Comparison of ENCODE assay signal across 1 fruit fly cellular context in genomic region chr2L:14410331-14410730, dm6.
A peak's percentile ranks its signal among the peaks of the same experiment; 100 is the strongest.
TF ChIP-seq lines count a peak whose summit lies in the region.

No protein-coding gene starts in this region.

TF ChIP-seq in whole organism, embryonic, 481 proteins besides CTCF, POLR2A, EP300 and RAD21 (continued from another document and continues in another):
- TF ChIP-seq Opbp (GFP tag; IDR thresholded peaks at IDR 0.05; lab: Robert Waterston, UW; ENCODE audit: partially characterized antibody): no peak
- no peak for TF ChIP-seq sc (optimal IDR thresholded peaks at IDR 0.05; lab: Kevin White, UChicago)
- TF ChIP-seq sc (GFP tag; optimal IDR thresholded peaks at IDR 0.05; lab: Kevin White, UChicago): no peak
- no peak for TF ChIP-seq CG34224 (GFP tag; IDR thresholded peaks at IDR 0.05; lab: Robert Waterston, UW; ENCODE audit: partially characterized antibody)
- no peak for TF ChIP-seq BEAF-32 (GFP tag; optimal IDR thresholded peaks at IDR 0.05; lab: Kevin White, UChicago)
- no peak for TF ChIP-seq CG9609 (GFP tag; optimal IDR thresholded peaks at IDR 0.05; lab: Kevin White, UChicago)
- peak; percentile 18; the same call in 1 of the 2 replicates for TF ChIP-seq CG13287 (GFP tag; IDR thresholded peaks at IDR 0.05; lab: Robert Waterston, UW; ENCODE audit: partially characterized antibody)
- no peak for TF ChIP-seq Chrac-16 (GFP tag; optimal IDR thresholded peaks at IDR 0.05; lab: Kevin White, UChicago)
- TF ChIP-seq CG6683 (GFP tag; optimal IDR thresholded peaks at IDR 0.05; lab: Kevin White, UChicago): no peak
- TF ChIP-seq luna (GFP tag; optimal IDR thresholded peaks at IDR 0.05; lab: Kevin White, UChicago): no peak
- no peak for TF ChIP-seq gt (GFP tag; IDR thresholded peaks at IDR 0.05; lab: Robert Waterston, UW)
- peak; percentile 67 for TF ChIP-seq oc (tag; optimal IDR thresholded peaks at IDR 0.05; lab: Kevin White, UChicago)
- no peak for TF ChIP-seq Mad (GFP tag; optimal IDR thresholded peaks at IDR 0.05; lab: Kevin White, UChicago)
- no peak for TF ChIP-seq trem (tag; optimal IDR thresholded peaks at IDR 0.05; lab: Kevin White, UChicago)
- no peak for TF ChIP-seq CG5245 (GFP tag; optimal IDR thresholded peaks at IDR 0.05; lab: Kevin White, UChicago)
- TF ChIP-seq slbo (GFP tag; IDR thresholded peaks at IDR 0.05; lab: Robert Waterston, UW): no peak
- no peak for TF ChIP-seq slp2 (GFP tag; optimal IDR thresholded peaks at IDR 0.05; lab: Kevin White, UChicago)
- no peak for TF ChIP-seq Hand (GFP tag; optimal IDR thresholded peaks at IDR 0.05; lab: Kevin White, UChicago)
- TF ChIP-seq CG31388 (GFP tag; optimal IDR thresholded peaks at IDR 0.05; lab: Kevin White, UChicago): no peak
- no peak for TF ChIP-seq CG13775 (GFP tag; optimal IDR thresholded peaks at IDR 0.05; lab: Kevin White, UChicago)
- TF ChIP-seq Nf-YC (tag; optimal IDR thresholded peaks at IDR 0.05; lab: Kevin White, UChicago): peak; percentile 99
- TF ChIP-seq CG12299 (tag; optimal IDR thresholded peaks at IDR 0.05; lab: Kevin White, UChicago): no peak
- no peak for TF ChIP-seq CG4617 (GFP tag; optimal IDR thresholded peaks at IDR 0.05; lab: Kevin White, UChicago; ENCODE audit: borderline replicate concordance)
- TF ChIP-seq tll (GFP tag; optimal IDR thresholded peaks at IDR 0.05; lab: Kevin White, UChicago): no peak
- TF ChIP-seq CG17568 (GFP tag; optimal IDR thresholded peaks at IDR 0.05; lab: Kevin White, UChicago): no peak
- TF ChIP-seq pita (GFP tag; optimal IDR thresholded peaks at IDR 0.05; lab: Kevin White, UChicago): no peak
- no peak for TF ChIP-seq ro (GFP tag; IDR thresholded peaks at IDR 0.05; lab: Robert Waterston, UW)
- no peak for TF ChIP-seq CG1832 (GFP tag; optimal IDR thresholded peaks at IDR 0.05; lab: Kevin White, UChicago)
- TF ChIP-seq CG11456 (GFP tag; IDR thresholded peaks at IDR 0.05; lab: Robert Waterston, UW): no peak
- TF ChIP-seq pros (GFP tag; optimal IDR thresholded peaks at IDR 0.05; lab: Kevin White, UChicago): no peak
- TF ChIP-seq CG6272 (GFP tag; IDR thresholded peaks at IDR 0.05; lab: Robert Waterston, UW): no peak
- peak; percentile 29 for TF ChIP-seq CG31365 (tag; optimal IDR thresholded peaks at IDR 0.05; lab: Kevin White, UChicago)
- TF ChIP-seq Spps (tag; optimal IDR thresholded peaks at IDR 0.05; lab: Kevin White, UChicago): no peak
- no peak for TF ChIP-seq CG42726 (GFP tag; IDR thresholded peaks at IDR 0.05; lab: Robert Waterston, UW; ENCODE audit: partially characterized antibody)
- no peak for TF ChIP-seq Camta (GFP tag; optimal IDR thresholded peaks at IDR 0.05; lab: Kevin White, UChicago)
- 0 out of 2 replicates have a peak, but pooled peaks have one; percentile 34 for TF ChIP-seq crol (GFP tag; IDR thresholded peaks at IDR 0.05; lab: Robert Waterston, UW)
- TF ChIP-seq nom (GFP tag; optimal IDR thresholded peaks at IDR 0.05; lab: Kevin White, UChicago): peak; percentile 11
- no peak for TF ChIP-seq ind (GFP tag; optimal IDR thresholded peaks at IDR 0.05; lab: Kevin White, UChicago)
- no peak for TF ChIP-seq prd (optimal IDR thresholded peaks at IDR 0.05; lab: Kevin White, UChicago)
- no peak for TF ChIP-seq prd (GFP tag; IDR thresholded peaks at IDR 0.05; lab: Robert Waterston, UW)
- TF ChIP-seq Abd-B (GFP tag; optimal IDR thresholded peaks at IDR 0.05; lab: Kevin White, UChicago): peak; percentile 31
- TF ChIP-seq stwl (tag; optimal IDR thresholded peaks at IDR 0.05; lab: Kevin White, UChicago): peak; percentile 37
- TF ChIP-seq CG7745 (tag; optimal IDR thresholded peaks at IDR 0.05; lab: Kevin White, UChicago): no peak
- TF ChIP-seq pfk (GFP tag; optimal IDR thresholded peaks at IDR 0.05; lab: Kevin White, UChicago): no peak
- TF ChIP-seq CG9797 (GFP tag; optimal IDR thresholded peaks at IDR 0.05; lab: Kevin White, UChicago): no peak
- peak; percentile 78 for TF ChIP-seq Adf1 (GFP tag; IDR thresholded peaks at IDR 0.05; lab: Robert Waterston, UW)
- no peak for TF ChIP-seq bowl (GFP tag; IDR thresholded peaks at IDR 0.05; lab: Robert Waterston, UW)
- TF ChIP-seq ERR (GFP tag; optimal IDR thresholded peaks at IDR 0.05; lab: Kevin White, UChicago): no peak
- no peak for TF ChIP-seq CG2875 (GFP tag; optimal IDR thresholded peaks at IDR 0.05; lab: Kevin White, UChicago)
- peak; percentile 55 for TF ChIP-seq CG10543 (GFP tag; optimal IDR thresholded peaks at IDR 0.05; lab: Kevin White, UChicago)
- no peak for TF ChIP-seq CG18476 (GFP tag; optimal IDR thresholded peaks at IDR 0.05; lab: Kevin White, UChicago)
- no peak for TF ChIP-seq CG16779 (GFP tag; IDR thresholded peaks at IDR 0.05; lab: Robert Waterston, UW)
- no peak for TF ChIP-seq aop (GFP tag; IDR thresholded peaks at IDR 0.05; lab: Robert Waterston, UW)
- TF ChIP-seq Sox100B (GFP tag; optimal IDR thresholded peaks at IDR 0.05; lab: Kevin White, UChicago): no peak
- TF ChIP-seq CG5953 (GFP tag; IDR thresholded peaks at IDR 0.05; lab: Robert Waterston, UW): no peak
- no peak for TF ChIP-seq insv (GFP tag; optimal IDR thresholded peaks at IDR 0.05; lab: Kevin White, UChicago)
- TF ChIP-seq CG10267 (tag; optimal IDR thresholded peaks at IDR 0.05; lab: Kevin White, UChicago): no peak
- no peak for TF ChIP-seq Hr3 (GFP tag; optimal IDR thresholded peaks at IDR 0.05; lab: Kevin White, UChicago)
- TF ChIP-seq Ets65A (GFP tag; lab: Kevin White, UChicago): no peak
- no peak for TF ChIP-seq grau (tag; optimal IDR thresholded peaks at IDR 0.05; lab: Kevin White, UChicago)
- peak; percentile 85 for TF ChIP-seq phol (tag; optimal IDR thresholded peaks at IDR 0.05; lab: Kevin White, UChicago)
- TF ChIP-seq kah (GFP tag; optimal IDR thresholded peaks at IDR 0.05; lab: Kevin White, UChicago): peak; percentile 72
- no peak for TF ChIP-seq CG15073 (GFP tag; optimal IDR thresholded peaks at IDR 0.05; lab: Kevin White, UChicago)
- no peak for TF ChIP-seq emc (GFP tag; optimal IDR thresholded peaks at IDR 0.05; lab: Kevin White, UChicago)
- no peak for TF ChIP-seq CG17361 (GFP tag; IDR thresholded peaks at IDR 0.05; lab: Robert Waterston, UW)
- TF ChIP-seq CG12155 (GFP tag; optimal IDR thresholded peaks at IDR 0.05; lab: Kevin White, UChicago): no peak
- no peak for TF ChIP-seq lilli (GFP tag; optimal IDR thresholded peaks at IDR 0.05; lab: Kevin White, UChicago)
- TF ChIP-seq otp (GFP tag; IDR thresholded peaks at IDR 0.05; lab: Robert Waterston, UW): no peak
- TF ChIP-seq NfI (GFP tag; optimal IDR thresholded peaks at IDR 0.05; lab: Kevin White, UChicago): no peak
- no peak for TF ChIP-seq ac (GFP tag; optimal IDR thresholded peaks at IDR 0.05; lab: Kevin White, UChicago)
- TF ChIP-seq CG6654 (GFP tag; optimal IDR thresholded peaks at IDR 0.05; lab: Kevin White, UChicago): no peak
- no peak for TF ChIP-seq CG12236 (GFP tag; optimal IDR thresholded peaks at IDR 0.05; lab: Kevin White, UChicago)
- no peak for TF ChIP-seq NC2β (GFP tag; optimal IDR thresholded peaks at IDR 0.05; lab: Kevin White, UChicago)
- TF ChIP-seq odd (GFP tag; optimal IDR thresholded peaks at IDR 0.05; lab: Kevin White, UChicago): no peak
- TF ChIP-seq HLH3B (GFP tag; IDR thresholded peaks at IDR 0.05; lab: Robert Waterston, UW): no peak
- peak; percentile 11; the same call in 1 of the 2 replicates for TF ChIP-seq CG32767 (GFP tag; IDR thresholded peaks at IDR 0.05; lab: Robert Waterston, UW)
- peak; percentile 32 for TF ChIP-seq gro (GFP tag; optimal IDR thresholded peaks at IDR 0.05; lab: Kevin White, UChicago)
- TF ChIP-seq tgo (GFP tag; IDR thresholded peaks at IDR 0.05; lab: Robert Waterston, UW): no peak
- no peak; the same call in 1 of the 2 replicates for TF ChIP-seq NFAT (GFP tag; IDR thresholded peaks at IDR 0.05; lab: Robert Waterston, UW)
- TF ChIP-seq schlank (tag; optimal IDR thresholded peaks at IDR 0.05; lab: Kevin White, UChicago): no peak
- TF ChIP-seq B-H2 (GFP tag; optimal IDR thresholded peaks at IDR 0.05; lab: Kevin White, UChicago): peak; percentile 73
- TF ChIP-seq CG18011 (GFP tag; optimal IDR thresholded peaks at IDR 0.05; lab: Kevin White, UChicago): no peak
- TF ChIP-seq tap (tag; optimal IDR thresholded peaks at IDR 0.05; lab: Kevin White, UChicago): no peak
- TF ChIP-seq dm (GFP tag; optimal IDR thresholded peaks at IDR 0.05; lab: Kevin White, UChicago): no peak
- no peak for TF ChIP-seq CG7839 (tag; optimal IDR thresholded peaks at IDR 0.05; lab: Kevin White, UChicago)
- no peak for TF ChIP-seq CG9727 (GFP tag; optimal IDR thresholded peaks at IDR 0.05; lab: Kevin White, UChicago)
- no peak for TF ChIP-seq cwo (GFP tag; optimal IDR thresholded peaks at IDR 0.05; lab: Kevin White, UChicago)
- TF ChIP-seq CoRest (tag; optimal IDR thresholded peaks at IDR 0.05; lab: Kevin White, UChicago): peak; percentile 58
- TF ChIP-seq Bgb (GFP tag; IDR thresholded peaks at IDR 0.05; lab: Robert Waterston, UW; ENCODE audit: partially characterized antibody): peak; percentile 10; the same call in 1 of the 2 replicates
- no peak for TF ChIP-seq CG1602 (GFP tag; optimal IDR thresholded peaks at IDR 0.05; lab: Kevin White, UChicago)
- no peak for TF ChIP-seq CG4820 (GFP tag; optimal IDR thresholded peaks at IDR 0.05; lab: Kevin White, UChicago)
- no peak for TF ChIP-seq Sry-δ (GFP tag; optimal IDR thresholded peaks at IDR 0.05; lab: Kevin White, UChicago)
- TF ChIP-seq sim (GFP tag; IDR thresholded peaks at IDR 0.05; lab: Robert Waterston, UW): no peak
- TF ChIP-seq CG4282 (GFP tag; optimal IDR thresholded peaks at IDR 0.05; lab: Kevin White, UChicago): no peak
- no peak for TF ChIP-seq CG14965 (GFP tag; optimal IDR thresholded peaks at IDR 0.05; lab: Kevin White, UChicago; ENCODE audit: borderline replicate concordance)
- TF ChIP-seq CG30403 (GFP tag; optimal IDR thresholded peaks at IDR 0.05; lab: Kevin White, UChicago): no peak
- 0 out of 3 replicates have a peak, but pooled peaks have one; percentile 11 for TF ChIP-seq CG6791 (GFP tag; IDR thresholded peaks at IDR 0.05; lab: Robert Waterston, UW; ENCODE audit: partially characterized antibody)
- no peak for TF ChIP-seq tx (GFP tag; optimal IDR thresholded peaks at IDR 0.05; lab: Kevin White, UChicago)
- no peak for TF ChIP-seq CG9876 (GFP tag; optimal IDR thresholded peaks at IDR 0.05; lab: Kevin White, UChicago)
- no peak for TF ChIP-seq maf-S (GFP tag; optimal IDR thresholded peaks at IDR 0.05; lab: Kevin White, UChicago)
- TF ChIP-seq CG15514 (GFP tag; optimal IDR thresholded peaks at IDR 0.05; lab: Kevin White, UChicago): no peak
- peak; percentile 41 for TF ChIP-seq lab (GFP tag; optimal IDR thresholded peaks at IDR 0.05; lab: Kevin White, UChicago)
- TF ChIP-seq Rx (GFP tag; IDR thresholded peaks at IDR 0.05; lab: Robert Waterston, UW): no peak
- TF ChIP-seq fd64A (GFP tag; optimal IDR thresholded peaks at IDR 0.05; lab: Kevin White, UChicago): peak; percentile 6
- TF ChIP-seq vvl (GFP tag; IDR thresholded peaks at IDR 0.05; lab: Robert Waterston, UW): peak; percentile 71
- no peak for TF ChIP-seq pho (GFP tag; optimal IDR thresholded peaks at IDR 0.05; lab: Kevin White, UChicago)
- TF ChIP-seq CG32532 (GFP tag; IDR thresholded peaks at IDR 0.05; lab: Robert Waterston, UW): peak; percentile 58; the same call in 1 of the 2 replicates
- TF ChIP-seq gcm2 (GFP tag; optimal IDR thresholded peaks at IDR 0.05; lab: Kevin White, UChicago): no peak
- no peak for TF ChIP-seq CG8765 (GFP tag; IDR thresholded peaks at IDR 0.05; lab: Robert Waterston, UW)
- no peak for TF ChIP-seq esg (GFP tag; conservative IDR thresholded peaks at IDR 0.05; lab: Robert Waterston, UW)
- no peak for TF ChIP-seq CG14710 (tag; optimal IDR thresholded peaks at IDR 0.05; lab: Kevin White, UChicago)
- TF ChIP-seq zen (tag; optimal IDR thresholded peaks at IDR 0.05; lab: Kevin White, UChicago): no peak
- TF ChIP-seq Stat92E (GFP tag; optimal IDR thresholded peaks at IDR 0.05; lab: Kevin White, UChicago): no peak
- TF ChIP-seq tna (GFP tag; IDR thresholded peaks at IDR 0.05; lab: Robert Waterston, UW; ENCODE audit: partially characterized antibody): peak; percentile 15; the same call in 1 of the 2 replicates
- TF ChIP-seq CG10209 (GFP tag; optimal IDR thresholded peaks at IDR 0.05; lab: Kevin White, UChicago): no peak
- TF ChIP-seq lov (optimal IDR thresholded peaks at IDR 0.05; lab: Kevin White, UChicago): no peak
- 0 out of 3 replicates have a peak, but pooled peaks have one; percentile 64 for TF ChIP-seq lov (GFP tag; IDR thresholded peaks at IDR 0.05; lab: Robert Waterston, UW)
- TF ChIP-seq ssp (GFP tag; IDR thresholded peaks at IDR 0.05; lab: Robert Waterston, UW): no peak
- TF ChIP-seq grn (GFP tag; optimal IDR thresholded peaks at IDR 0.05; lab: Kevin White, UChicago): no peak
- no peak for TF ChIP-seq CG11723 (GFP tag; optimal IDR thresholded peaks at IDR 0.05; lab: Kevin White, UChicago)
- TF ChIP-seq wdn (GFP tag; IDR thresholded peaks at IDR 0.05; lab: Robert Waterston, UW): no peak
- no peak for TF ChIP-seq CG7372 (GFP tag; IDR thresholded peaks at IDR 0.05; lab: Robert Waterston, UW)
- TF ChIP-seq CG12219 (GFP tag; optimal IDR thresholded peaks at IDR 0.05; lab: Kevin White, UChicago): no peak
- no peak for TF ChIP-seq D19B (GFP tag; optimal IDR thresholded peaks at IDR 0.05; lab: Kevin White, UChicago)
- no peak for TF ChIP-seq Fer3 (tag; optimal IDR thresholded peaks at IDR 0.05; lab: Kevin White, UChicago)
- no peak for TF ChIP-seq al (GFP tag; IDR thresholded peaks at IDR 0.05; lab: Robert Waterston, UW)
- no peak for TF ChIP-seq CG10959 (GFP tag; IDR thresholded peaks at IDR 0.05; lab: Robert Waterston, UW)
- TF ChIP-seq CG2120 (GFP tag; optimal IDR thresholded peaks at IDR 0.05; lab: Kevin White, UChicago): no peak
- no peak for TF ChIP-seq zfh2 (GFP tag; optimal IDR thresholded peaks at IDR 0.05; lab: Kevin White, UChicago)
- no peak for TF ChIP-seq hbn (GFP tag; IDR thresholded peaks at IDR 0.05; lab: Robert Waterston, UW; ENCODE audit: partially characterized antibody)
- no peak for TF ChIP-seq zfh1 (GFP tag; IDR thresholded peaks at IDR 0.05; lab: Robert Waterston, UW)
- TF ChIP-seq Xrp1 (GFP tag; IDR thresholded peaks at IDR 0.05; lab: Robert Waterston, UW): no peak
- no peak for TF ChIP-seq Hmx (GFP tag; optimal IDR thresholded peaks at IDR 0.05; lab: Kevin White, UChicago)
- TF ChIP-seq CG8388 (GFP tag; optimal IDR thresholded peaks at IDR 0.05; lab: Kevin White, UChicago): no peak
- TF ChIP-seq tio (GFP tag; optimal IDR thresholded peaks at IDR 0.05; lab: Kevin White, UChicago): no peak
- TF ChIP-seq CHES-1-like (GFP tag; optimal IDR thresholded peaks at IDR 0.05; lab: Kevin White, UChicago): no peak
- TF ChIP-seq Lim3 (GFP tag; IDR thresholded peaks at IDR 0.05; lab: Robert Waterston, UW): no peak
- peak; percentile 11 for TF ChIP-seq gsb-n (tag; optimal IDR thresholded peaks at IDR 0.05; lab: Kevin White, UChicago)
